Worm (Caenorhabditis elegans) whole organism, mixed stage, embryonic: ENCODE data around the gene Y59C2A.3.
A peak's percentile ranks its signal among the peaks of the same experiment; 100 is the strongest.

Experiments
- ceh-83 ChIP-seq: fragments of 200-800 bp; sonication (Bioruptor generic); optimal IDR thresholded peaks from 2 replicates; lab custom pipeline; 2018; ENCODE audit warnings: mild to moderate bottlenecking, missing genetic modification characterization, missing compliant biosample characterization
- ces-1 ChIP-seq: fragments of 150-350 bp; optimal IDR thresholded peaks from 2 replicates; lab custom pipeline; 2014; ENCODE audit warnings: missing biosample characterization, missing genetic modification reagents, missing genetic modification characterization
- elt-1 ChIP-seq: sonication (generic microtip); optimal IDR thresholded peaks from 2 replicates; lab custom pipeline; 2017; ENCODE audit warnings: missing genetic modification characterization, mild to moderate bottlenecking, missing compliant biosample characterization, antibody characterized with exemption, moderate library complexity, borderline replicate concordance; ENCODE audit not compliant: insufficient read depth
- lin-13 ChIP-seq: fragments of 150-350 bp; optimal IDR thresholded peaks from 2 replicates; lab custom pipeline; 2014; ENCODE audit warnings: missing biosample characterization, missing genetic modification characterization
- lin-32 ChIP-seq: fragments of 200-800 bp; sonication (Bioruptor generic); optimal IDR thresholded peaks from 2 replicates; lab custom pipeline; 2018; ENCODE audit warnings: mild to moderate bottlenecking, missing genetic modification characterization, missing compliant biosample characterization
- lsy-2 ChIP-seq: fragments of 150-350 bp; optimal IDR thresholded peaks from 2 replicates; lab custom pipeline; 2014; ENCODE audit warnings: missing biosample characterization, missing genetic modification characterization
- mab-5 ChIP-seq: fragments of 150-350 bp; optimal IDR thresholded peaks from 2 replicates; lab custom pipeline; 2014; ENCODE audit warnings: missing biosample characterization, missing genetic modification characterization
- mep-1 ChIP-seq: fragments of 150-350 bp; optimal IDR thresholded peaks from 2 replicates; lab custom pipeline; 2017; ENCODE audit warnings: missing biosample characterization, missing genetic modification reagents, missing genetic modification characterization, inconsistent platforms
- pha-4 ChIP-seq: fragments of 150-350 bp; optimal IDR thresholded peaks from 2 replicates; lab custom pipeline; 2018; ENCODE audit warnings: missing biosample characterization, missing genetic modification reagents, missing genetic modification characterization
- sem-2 ChIP-seq: fragments of 200-800 bp; sonication (Bioruptor generic); optimal IDR thresholded peaks from 2 replicates; lab custom pipeline; 2018; ENCODE audit warnings: mild to moderate bottlenecking, missing genetic modification characterization, missing compliant biosample characterization
- snpc-4 ChIP-seq: fragments of 150-350 bp; optimal IDR thresholded peaks from 2 replicates; lab custom pipeline; 2014; ENCODE audit warnings: missing biosample characterization, missing genetic modification characterization
- unc-39 ChIP-seq: fragments of 150-350 bp; optimal IDR thresholded peaks from 2 replicates; lab custom pipeline; 2014; ENCODE audit warnings: missing biosample characterization, missing genetic modification characterization

ce11 chrII:2204077-2204476 is 15.6 kb downstream of the Y59C2A.3 start, which contains the start of gene Y59C2A.2:
- TF ChIP-seq elt-1 (tag; lab: Kevin White, UChicago) = no peak
- no peak for TF ChIP-seq mab-5 (tag; lab: Kevin White, UChicago)
- TF ChIP-seq pha-4 (tag; lab: Kevin White, UChicago) = no peak
- no peak for TF ChIP-seq unc-39 (tag; lab: Kevin White, UChicago)
- no peak for TF ChIP-seq snpc-4
- TF ChIP-seq lin-13 (tag; lab: Kevin White, UChicago) = peak; percentile 34
- no peak for TF ChIP-seq sem-2 (GFP tag; lab: Kevin White, UChicago)
- peak; percentile 34 for TF ChIP-seq lsy-2 (tag; lab: Kevin White, UChicago)
- TF ChIP-seq ces-1 (GFP tag; lab: Kevin White, UChicago) = no peak
- peak; percentile 14 for TF ChIP-seq ceh-83
- peak; percentile 85 for TF ChIP-seq mep-1 (tag; lab: Kevin White, UChicago)
- no peak for TF ChIP-seq lin-32 (GFP tag; lab: Kevin White, UChicago)
